Worm (Caenorhabditis elegans) whole organism, late embryonic: ENCODE results near the gene C05C12.4.

Experiments used
- ceh-30 ChIP-seq: fragments of 150-350 bp; optimal IDR thresholded peaks from 2 replicates; lab custom pipeline; 2014; ENCODE audit warnings: missing biosample characterization, missing genetic modification characterization
- ceh-9 ChIP-seq: sonication (generic microtip); optimal IDR thresholded peaks from 2 replicates; lab custom pipeline; 2016; ENCODE audit warnings: mild to moderate bottlenecking, missing genetic modification characterization, inconsistent platforms, missing compliant biosample characterization

DNA sequence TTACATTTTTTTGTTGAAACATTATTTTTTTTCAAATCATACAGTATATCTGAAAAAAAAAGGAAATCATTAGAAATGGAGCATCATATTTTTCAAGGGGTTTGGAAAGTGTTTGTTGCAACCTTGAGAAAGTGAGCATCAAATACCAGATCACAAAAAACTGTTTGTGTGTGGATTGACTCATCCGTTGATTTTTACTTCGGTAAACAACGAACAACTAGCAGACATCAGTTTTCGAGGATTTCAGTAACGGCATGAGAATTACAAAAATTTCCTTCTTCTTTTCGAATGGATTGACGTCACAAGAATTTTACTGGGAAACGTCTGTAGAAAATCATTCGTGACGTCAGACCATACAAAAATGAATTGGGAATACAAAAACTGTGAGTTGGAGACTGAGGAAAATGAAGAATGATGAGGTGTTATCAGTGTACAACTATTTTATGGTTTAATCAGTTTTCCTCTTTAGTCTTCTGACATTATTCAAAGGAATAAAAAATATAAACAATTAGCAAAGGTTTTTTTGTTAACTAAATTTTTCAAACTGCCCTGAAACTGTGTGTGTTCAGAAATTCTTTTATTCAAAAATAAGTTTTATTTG is at the start of gene C05C12.4:
- TF ChIP-seq ceh-30, result no peak
- no peak for TF ChIP-seq ceh-9
